Fruit fly (Drosophila melanogaster) whole organism, embryonic: ENCODE data around the gene Klp10A.

ENCODE experiments used
- Adf1 ChIP-seq: fragments of 200-800 bp; sonication (Bioruptor generic); IDR thresholded peaks from 2 replicates; pipeline ENCODE4 v1.3.6; 2022; ENCODE audit warnings: missing biosample characterization, missing genetic modification characterization
- CG11456 ChIP-seq: fragments of 200-800 bp; sonication (Bioruptor generic); IDR thresholded peaks from 3 replicates; pipeline ENCODE4 v1.3.6; 2022; ENCODE audit warnings: missing biosample characterization, missing genetic modification characterization
- CG14014 ChIP-seq: fragments of 200-800 bp; sonication (Bioruptor generic); IDR thresholded peaks from 2 replicates; pipeline ENCODE4 v1.3.6; 2022; ENCODE audit warnings: missing biosample characterization, missing genetic modification characterization
- CG15479 ChIP-seq: fragments of 200-800 bp; sonication (Bioruptor generic); optimal IDR thresholded peaks from 3 replicates; lab custom pipeline; 2019; ENCODE audit warnings: missing biosample characterization, mild to moderate bottlenecking, missing genetic modification characterization, moderate library complexity
- CG17328 ChIP-seq: fragments of 200-800 bp; sonication (Bioruptor generic); IDR thresholded peaks from 2 replicates; pipeline ENCODE4 v1.3.6; 2022; ENCODE audit warnings: missing biosample characterization, missing genetic modification characterization
- CG17359 ChIP-seq: fragments of 200-800 bp; sonication (Bioruptor generic); optimal IDR thresholded peaks from 3 replicates; lab custom pipeline; 2018; ENCODE audit warnings: missing biosample characterization, mild to moderate bottlenecking, missing genetic modification characterization, moderate library complexity
- CG18011 ChIP-seq: fragments of 200-800 bp; sonication (Bioruptor generic); optimal IDR thresholded peaks from 2 replicates; lab custom pipeline; 2017; ENCODE audit warnings: missing biosample characterization, missing genetic modification characterization, mild to moderate bottlenecking, moderate library complexity, missing genotype
- CG31365 ChIP-seq: fragments of 200-800 bp; sonication (Bioruptor generic); optimal IDR thresholded peaks from 2 replicates; lab custom pipeline; 2018; ENCODE audit warnings: missing biosample characterization, mild to moderate bottlenecking, missing genetic modification characterization
- CG3407 ChIP-seq: fragments of 200-800 bp; sonication (Bioruptor generic); optimal IDR thresholded peaks from 2 replicates; lab custom pipeline; 2018; ENCODE audit warnings: missing biosample characterization, mild to moderate bottlenecking, missing genetic modification characterization
- CG34376 ChIP-seq: fragments of 200-800 bp; sonication (Bioruptor generic); optimal IDR thresholded peaks from 2 replicates; lab custom pipeline; 2018; ENCODE audit warnings: missing biosample characterization, mild to moderate bottlenecking, missing genetic modification characterization
- CG4617 ChIP-seq: fragments of 200-800 bp; sonication (Bioruptor generic); optimal IDR thresholded peaks from 3 replicates; lab custom pipeline; 2016; ENCODE audit warnings: missing biosample characterization, missing genetic modification characterization, borderline replicate concordance
- CG6254 ChIP-seq: fragments of 200-800 bp; sonication (Bioruptor generic); optimal IDR thresholded peaks from 3 replicates; lab custom pipeline; 2017; ENCODE audit warnings: mild to moderate bottlenecking, missing biosample characterization, missing genetic modification reagents, missing genetic modification characterization
- CG8924 ChIP-seq: fragments of 200-800 bp; optimal IDR thresholded peaks from 3 replicates; lab custom pipeline; 2019; ENCODE audit warnings: missing biosample characterization, mild to moderate bottlenecking, missing genetic modification characterization, moderate library complexity
- CG9797 ChIP-seq: fragments of 200-800 bp; sonication (Bioruptor generic); optimal IDR thresholded peaks from 3 replicates; lab custom pipeline; 2018; ENCODE audit warnings: missing biosample characterization, mild to moderate bottlenecking, missing genetic modification characterization
- Dfd ChIP-seq, 2 experiments: fragments of >200 bp; optimal IDR thresholded peaks; 2 replicates each; lab custom pipeline; 2017; ENCODE audit warnings: missing biosample characterization in 2 of 2, missing genetic modification characterization in 2 of 2
- Doc3 ChIP-seq: fragments of 200-800 bp; sonication (Bioruptor generic); IDR thresholded peaks from 3 replicates; pipeline ENCODE4 v1.3.6; 2022; ENCODE audit warnings: missing biosample characterization, missing genetic modification characterization; ENCODE audit not compliant: partially characterized antibody
- Elba2 ChIP-seq: fragments of 200-800 bp; sonication (Bioruptor generic); optimal IDR thresholded peaks from 3 replicates; lab custom pipeline; 2016; ENCODE audit warnings: missing biosample characterization, missing genetic modification characterization
- HLH4C ChIP-seq: fragments of 200-800 bp; sonication (Bioruptor generic); IDR thresholded peaks from 3 replicates; pipeline ENCODE4 v1.3.6; 2022; ENCODE audit warnings: missing biosample characterization, missing genetic modification characterization; ENCODE audit not compliant: partially characterized antibody
- HmgZ ChIP-seq: fragments of 200-800 bp; sonication (Bioruptor generic); optimal IDR thresholded peaks from 2 replicates; lab custom pipeline; 2018; ENCODE audit warnings: missing biosample characterization, mild to moderate bottlenecking, missing genetic modification characterization
- Hr78 ChIP-seq, 2 experiments: fragments of 200-800 bp in 1 of 2; fragments of >200 bp in 1 of 2; sonication (Bioruptor generic) in 1 of 2; optimal IDR thresholded peaks; 2 replicates each; lab custom pipeline; 2017 to 2019; ENCODE audit warnings: missing biosample characterization in 2 of 2, missing genetic modification characterization in 2 of 2, mild to moderate bottlenecking in 1 of 2, moderate library complexity in 1 of 2
- MBD-R2 ChIP-seq: fragments of 200-800 bp; sonication (Bioruptor generic); IDR thresholded peaks from 2 replicates; pipeline ENCODE4 v1.3.6; 2022; ENCODE audit warnings: missing biosample characterization, missing genetic modification characterization
- Med ChIP-seq: fragments of 200-800 bp; sonication (Bioruptor generic); peaks from one replicate; lab custom pipeline; 2016; ENCODE audit warnings: missing biosample characterization, missing genetic modification characterization, mild to moderate bottlenecking, inconsistent platforms, moderate library complexity
- NK7.1 ChIP-seq: fragments of 200-800 bp; sonication (Bioruptor generic); optimal IDR thresholded peaks from 3 replicates; lab custom pipeline; 2016; ENCODE audit warnings: missing biosample characterization, missing genetic modification characterization
- Opbp ChIP-seq: fragments of 200-800 bp; sonication (Bioruptor generic); IDR thresholded peaks from 3 replicates; pipeline ENCODE4 v1.3.6; 2022; ENCODE audit warnings: missing biosample characterization, missing genetic modification characterization; ENCODE audit not compliant: partially characterized antibody
- Optix ChIP-seq: fragments of 200-800 bp; sonication (Bioruptor generic); IDR thresholded peaks from 3 replicates; pipeline ENCODE4 v1.3.6; 2022; ENCODE audit warnings: missing biosample characterization, missing genetic modification characterization
- Pdp1 ChIP-seq, 2 experiments: fragments of 200-800 bp; sonication (Bioruptor generic); optimal IDR thresholded peaks; 3 replicates each; lab custom pipeline; 2016; ENCODE audit warnings: missing biosample characterization in 2 of 2, missing genetic modification characterization in 2 of 2, mild to moderate bottlenecking in 1 of 2, moderate library complexity in 1 of 2
- Six4 ChIP-seq: fragments of 200-800 bp; sonication (Bioruptor generic); optimal IDR thresholded peaks from 2 replicates; lab custom pipeline; 2016; ENCODE audit warnings: missing biosample characterization, missing genetic modification characterization
- bab2 ChIP-seq: fragments of 200-800 bp; sonication (Bioruptor generic); optimal IDR thresholded peaks from 2 replicates; lab custom pipeline; 2016; ENCODE audit warnings: missing biosample characterization, missing genetic modification characterization
- cg ChIP-seq: fragments of 200-800 bp; sonication (Bioruptor generic); optimal IDR thresholded peaks from 3 replicates; lab custom pipeline; 2019; ENCODE audit warnings: missing biosample characterization, mild to moderate bottlenecking, missing genetic modification characterization, moderate library complexity
- chif ChIP-seq, 2 experiments: fragments of 200-800 bp; sonication (Bioruptor generic); optimal IDR thresholded peaks; 3 replicates each; lab custom pipeline; 2016; ENCODE audit warnings: missing biosample characterization in 2 of 2, missing genetic modification characterization in 2 of 2
- chinmo ChIP-seq: fragments of 200-800 bp; sonication (Bioruptor generic); IDR thresholded peaks from 4 replicates; pipeline ENCODE4 v1.3.6; 2022; ENCODE audit warnings: missing biosample characterization, missing genetic modification characterization; ENCODE audit not compliant: partially characterized antibody
- chn ChIP-seq: fragments of 200-800 bp; sonication (Bioruptor generic); optimal IDR thresholded peaks from 2 replicates; lab custom pipeline; 2016; ENCODE audit warnings: missing biosample characterization, missing genetic modification characterization
- crol ChIP-seq: fragments of 200-800 bp; sonication (Bioruptor generic); IDR thresholded peaks from 2 replicates; pipeline ENCODE4 v1.3.6; 2022; ENCODE audit warnings: missing biosample characterization, missing genetic modification characterization
- esg ChIP-seq: fragments of 200-800 bp; sonication (Bioruptor generic); conservative IDR thresholded peaks from 2 replicates; pipeline ENCODE4 v1.3.6; 2022; ENCODE audit warnings: missing biosample characterization, missing genetic modification characterization
- exex ChIP-seq: fragments of 200-800 bp; sonication (Bioruptor generic); optimal IDR thresholded peaks from 4 replicates; lab custom pipeline; 2018; ENCODE audit warnings: missing biosample characterization, mild to moderate bottlenecking, missing genetic modification characterization, moderate library complexity
- fu2 ChIP-seq: fragments of 200-800 bp; sonication (Bioruptor generic); optimal IDR thresholded peaks from 2 replicates; lab custom pipeline; 2016; ENCODE audit warnings: missing biosample characterization, missing genetic modification characterization
- insv ChIP-seq, 2 experiments: fragments of 200-800 bp; sonication (Bioruptor generic); optimal IDR thresholded peaks; 3 replicates each; lab custom pipeline; 2016 to 2018; ENCODE audit warnings: missing biosample characterization in 2 of 2, missing genetic modification characterization in 2 of 2
- lbe ChIP-seq: fragments of 200-800 bp; sonication (Bioruptor generic); optimal IDR thresholded peaks from 2 replicates; lab custom pipeline; 2016; ENCODE audit warnings: missing biosample characterization, mild to moderate bottlenecking, missing genetic modification characterization
- ranshi ChIP-seq: fragments of 200-800 bp; sonication (Bioruptor generic); IDR thresholded peaks from 2 replicates; pipeline ENCODE4 v1.3.6; 2022; ENCODE audit warnings: missing biosample characterization, missing genetic modification characterization
- row ChIP-seq: fragments of 200-800 bp; sonication (Bioruptor generic); IDR thresholded peaks from 3 replicates; pipeline ENCODE4 v1.3.6; 2022; ENCODE audit warnings: missing biosample characterization, missing genetic modification characterization
- scrt ChIP-seq: fragments of 200-800 bp; sonication (Bioruptor generic); optimal IDR thresholded peaks from 2 replicates; lab custom pipeline; 2018; ENCODE audit warnings: missing biosample characterization, mild to moderate bottlenecking, missing genetic modification characterization, moderate library complexity
- unpg ChIP-seq: fragments of 200-800 bp; sonication (Bioruptor generic); optimal IDR thresholded peaks from 3 replicates; lab custom pipeline; 2018; ENCODE audit warnings: missing biosample characterization, mild to moderate bottlenecking, missing genetic modification characterization, moderate library complexity
- vvl ChIP-seq: fragments of 200-800 bp; sonication (Bioruptor generic); IDR thresholded peaks from 2 replicates; pipeline ENCODE4 v1.3.6; 2022; ENCODE audit warnings: missing biosample characterization, missing genetic modification characterization

Gene Klp10A

DNA sequence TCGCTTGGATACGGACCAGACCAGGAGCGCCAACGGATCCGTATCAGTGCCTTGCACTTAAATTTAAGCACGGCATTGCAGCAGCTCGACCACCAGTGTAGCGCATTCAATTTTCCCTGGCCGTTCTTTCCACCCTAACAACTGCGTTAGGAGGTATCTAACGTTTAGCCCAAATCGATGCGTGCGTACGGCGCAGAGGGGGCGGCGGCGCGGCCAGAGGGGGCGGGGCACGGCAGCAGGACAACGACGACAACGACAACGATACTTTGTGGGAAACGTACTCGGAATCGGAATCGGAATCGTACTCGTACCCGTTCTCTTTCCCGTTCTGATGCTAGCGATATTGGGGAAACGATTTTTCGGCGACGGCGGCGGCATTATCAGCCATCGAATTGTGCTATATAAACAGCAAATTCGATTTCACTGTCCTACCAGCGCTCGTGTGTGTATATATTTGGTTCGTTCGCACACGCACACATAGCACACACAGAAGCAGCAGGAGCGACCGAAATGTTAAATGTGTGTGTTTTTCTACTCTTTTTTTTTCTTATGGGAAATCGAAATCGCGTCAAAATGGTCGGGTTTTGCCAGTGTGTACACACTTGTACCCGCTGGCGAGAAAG lies 12.7 kb downstream of the Klp10A start, which contains the start of gene CG11122 (continued):
- TF ChIP-seq Doc3 (GFP tag; lab: Robert Waterston, UW) (no peak), MBD-R2 (0 out of 2 replicates have a peak, but pooled peaks have one; percentile 26), exex (tag; lab: Kevin White, UChicago) (no peak), chn (no peak), scrt (no peak), fu2 (GFP tag; lab: Kevin White, UChicago) (no peak), crol (GFP tag; lab: Robert Waterston, UW) (peak; percentile 91), Adf1 (GFP tag; lab: Robert Waterston, UW) (peak; percentile 10; the same call in 1 of the 2 replicates), CG6254 (GFP tag; lab: Kevin White, UChicago) (no peak), lbe (GFP tag; lab: Kevin White, UChicago) (no peak), NK7.1 (no peak)

DNA sequence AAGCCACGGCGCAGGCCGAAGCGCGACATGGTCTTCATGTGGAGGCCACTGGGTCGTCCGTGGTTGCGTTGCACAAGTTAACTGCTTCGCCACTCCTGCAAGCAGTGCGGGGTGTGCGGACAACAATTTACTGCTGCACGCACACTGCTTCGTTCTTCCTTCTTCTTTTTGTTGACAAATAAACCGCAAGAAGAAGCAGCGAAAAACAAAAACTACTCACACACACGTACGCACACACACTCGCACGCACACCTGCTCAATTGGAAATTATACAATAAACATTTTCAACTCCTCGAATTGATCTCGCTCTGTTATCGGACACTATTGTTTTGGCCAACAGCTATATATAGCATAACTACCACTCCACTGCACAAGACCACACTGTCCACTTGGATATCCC lies 13.4 kb downstream of the Klp10A start:
- TF ChIP-seq insv (GFP tag; optimal IDR thresholded peaks at IDR 0.05; lab: Kevin White, UChicago) (peak in 1 of 2 experiments; percentile 76), chif (GFP tag; optimal IDR thresholded peaks at IDR 0.05; lab: Kevin White, UChicago) (no peak), CG31365 (peak; percentile 97), CG8924 (peak; percentile 28), CG15479 (GFP tag; lab: Kevin White, UChicago) (peak; percentile 50), cg (GFP tag; lab: Kevin White, UChicago) (peak; percentile 60), unpg (GFP tag; lab: Kevin White, UChicago) (no peak), Elba2 (GFP tag; lab: Kevin White, UChicago) (peak; percentile 90), Optix (GFP tag; lab: Robert Waterston, UW) (no peak), Opbp (GFP tag; lab: Robert Waterston, UW) (no peak), chinmo (GFP tag; lab: Robert Waterston, UW) (0 out of 4 replicates have a peak, but pooled peaks have one; percentile 6), CG3407 (no peak), Med (GFP tag; lab: Kevin White, UChicago) (peak; percentile 42), Pdp1 (GFP tag; optimal IDR thresholded peaks at IDR 0.05; lab: Kevin White, UChicago) (peak in 1 of 2 experiments; percentile 76), Dfd (GFP tag; optimal IDR thresholded peaks at IDR 0.05; lab: Kevin White, UChicago) (peak in 1 of 2 experiments; percentile 9), CG18011 (GFP tag; lab: Kevin White, UChicago) (peak; percentile 45)

DNA sequence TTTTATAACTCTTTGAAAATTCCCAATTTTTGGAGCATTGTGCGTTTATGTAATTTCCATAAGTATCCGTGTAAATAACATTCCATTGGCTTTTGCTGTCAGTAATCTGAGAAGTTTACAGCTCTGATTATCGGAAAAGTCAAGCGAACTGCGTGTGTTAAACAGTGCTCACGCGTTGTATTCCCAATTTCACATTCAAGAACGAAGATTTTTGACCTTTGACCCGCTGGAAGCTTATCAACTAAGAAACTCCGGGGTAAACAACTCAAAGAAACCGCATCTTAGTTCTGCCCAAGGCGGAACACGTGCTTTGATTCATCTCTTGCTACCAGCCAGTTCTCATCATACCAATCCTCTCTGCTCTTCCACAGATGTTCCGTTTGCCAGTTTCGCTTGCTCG lies 27.2 kb downstream of the Klp10A start:
- TF ChIP-seq HLH4C (GFP tag; lab: Robert Waterston, UW) (no peak), Hr78 (GFP tag; optimal IDR thresholded peaks at IDR 0.05; lab: Kevin White, UChicago) (peak in 1 of 2 experiments; percentile 51)
- TF ChIP-seq, all 482 proteins: peak for 1

DNA sequence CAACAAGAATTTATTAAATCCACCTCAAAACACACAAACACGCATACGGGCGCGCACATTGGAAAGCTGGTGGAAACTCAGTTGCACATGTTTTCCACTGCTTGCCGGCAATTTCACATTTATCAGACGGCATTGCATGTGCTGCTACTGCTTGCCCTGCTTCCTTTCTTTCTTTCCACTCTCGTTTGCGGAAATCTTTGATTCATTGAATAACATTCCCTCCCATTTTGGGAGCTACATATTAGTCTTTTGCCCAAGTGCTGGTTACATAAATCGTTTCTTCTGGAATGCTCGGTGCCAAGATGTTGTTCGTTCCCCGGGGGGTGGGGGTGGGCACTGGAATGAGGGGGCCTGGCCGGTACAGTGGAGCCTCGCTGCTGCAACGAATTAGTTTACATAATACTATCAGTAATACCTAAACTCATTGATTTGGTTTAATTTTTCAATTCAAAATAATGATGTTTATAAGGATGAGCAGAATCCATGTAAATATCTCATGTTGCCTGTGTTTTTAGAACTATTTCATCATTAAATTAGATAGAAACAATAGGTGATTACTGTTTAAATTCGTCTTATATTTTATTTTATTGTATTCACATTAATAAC lies 28.0 kb downstream of the Klp10A start:
- TF ChIP-seq row (GFP tag; lab: Robert Waterston, UW) (peak; percentile 52), CG4617 (no peak), crol (GFP tag; lab: Robert Waterston, UW) (0 out of 2 replicates have a peak, but pooled peaks have one; percentile 16), HmgZ (tag; lab: Kevin White, UChicago) (no peak), CG34376 (GFP tag; lab: Kevin White, UChicago) (no peak), bab2 (GFP tag; lab: Kevin White, UChicago) (no peak), CG17359 (peak; percentile 15), esg (GFP tag; lab: Robert Waterston, UW) (0 out of 2 replicates have a peak, but pooled peaks have one; percentile 17), CG17328 (GFP tag; lab: Robert Waterston, UW) (0 out of 2 replicates have a peak, but pooled peaks have one; percentile 12), CG9797 (GFP tag; lab: Kevin White, UChicago) (no peak), ranshi (GFP tag; lab: Robert Waterston, UW) (0 out of 2 replicates have a peak, but pooled peaks have one; percentile 13), Six4 (GFP tag; lab: Kevin White, UChicago) (peak; percentile 25), vvl (GFP tag; lab: Robert Waterston, UW) (peak; percentile 36; the same call in 1 of the 2 replicates), CG14014 (GFP tag; lab: Robert Waterston, UW) (peak; percentile 19; the same call in 1 of the 2 replicates), CG11456 (GFP tag; lab: Robert Waterston, UW) (0 out of 3 replicates have a peak, but pooled peaks have one; percentile 23)
